Worm (Caenorhabditis elegans) whole organism, L2 larva: Measurements from ENCODE around the gene bgnt-1.1.

ENCODE experiments used
- F13H6.1 ChIP-seq: sonication (generic microtip); optimal IDR thresholded peaks from 2 replicates; lab custom pipeline; 2016; ENCODE audit warnings: missing genetic modification characterization, missing compliant biosample characterization
- fos-1 ChIP-seq: fragments of 150-350 bp; optimal IDR thresholded peaks from 2 replicates; lab custom pipeline; 2014; ENCODE audit warnings: missing biosample characterization, missing genetic modification characterization
- lin-13 ChIP-seq: fragments of 150-350 bp; optimal IDR thresholded peaks from 2 replicates; lab custom pipeline; 2014; ENCODE audit warnings: missing biosample characterization, missing genetic modification reagents, missing genetic modification characterization
- nhr-237 ChIP-seq: fragments of 150-350 bp; optimal IDR thresholded peaks from 2 replicates; lab custom pipeline; 2014; ENCODE audit warnings: missing biosample characterization, missing genetic modification characterization
- snpc-4 ChIP-seq: fragments of 150-350 bp; optimal IDR thresholded peaks from 2 replicates; lab custom pipeline; 2014; ENCODE audit warnings: missing biosample characterization, missing genetic modification characterization
- unc-39 ChIP-seq: fragments of 150-350 bp; optimal IDR thresholded peaks from 2 replicates; lab custom pipeline; 2014; ENCODE audit warnings: missing biosample characterization, missing genetic modification characterization
- ztf-4 ChIP-seq: fragments of 150-350 bp; optimal IDR thresholded peaks from 2 replicates; lab custom pipeline; 2014; ENCODE audit warnings: missing biosample characterization, missing genetic modification characterization

ce11 chrIV:10457137-10457536 is 15.4 kb upstream of the bgnt-1.1 start, which contains the start of gene srb-17:
- no peak for TF ChIP-seq fos-1 (tag; lab: Kevin White, UChicago)
- no peak for TF ChIP-seq unc-39 (tag; lab: Kevin White, UChicago)
- no peak for TF ChIP-seq snpc-4 (tag; lab: Kevin White, UChicago)
- no peak for TF ChIP-seq nhr-237
- TF ChIP-seq lin-13 (GFP tag; lab: Kevin White, UChicago) = no peak
- TF ChIP-seq F13H6.1 (tag; lab: Kevin White, UChicago) = no peak
- TF ChIP-seq ztf-4 (tag; lab: Kevin White, UChicago) = no peak
